Worm (Caenorhabditis elegans) whole organism, young adult: ENCODE measurements around the gene gst-18.

Source experiments
- B0261.1 ChIP-seq: sonication (generic microtip); optimal IDR thresholded peaks from 2 replicates; lab custom pipeline; 2016; ENCODE audit warnings: mild to moderate bottlenecking, missing genetic modification characterization, moderate library complexity, missing compliant biosample characterization
- F33H1.4 ChIP-seq: fragments of 200-800 bp; sonication (Bioruptor generic); IDR thresholded peaks from 2 replicates; pipeline ENCODE4 v1.3.6; 2022; ENCODE audit warnings: missing genetic modification reagents, missing genetic modification characterization, missing compliant biosample characterization
- K11D2.4 ChIP-seq: fragments of 200-800 bp; sonication (Bioruptor generic); IDR thresholded peaks from 2 replicates; pipeline ENCODE4 v1.3.6; 2022; ENCODE audit warnings: missing genetic modification reagents, missing genetic modification characterization, missing compliant biosample characterization
- Y53F4B.3 ChIP-seq: fragments of 200-800 bp; sonication (Bioruptor generic); IDR thresholded peaks from 2 replicates; pipeline ENCODE4 v1.3.6; 2022; ENCODE audit warnings: missing genetic modification reagents, missing genetic modification characterization, missing compliant biosample characterization
- Y67H2A.10 ChIP-seq: fragments of 200-800 bp; sonication (Bioruptor generic); conservative IDR thresholded peaks from 2 replicates; pipeline ENCODE4 v1.3.6; 2022; ENCODE audit warnings: missing genetic modification reagents, missing genetic modification characterization, missing compliant biosample characterization
- Y79H2A.3 ChIP-seq: fragments of 200-800 bp; sonication (Bioruptor generic); conservative IDR thresholded peaks from 2 replicates; pipeline ENCODE4 v1.3.6; 2022; ENCODE audit warnings: missing genetic modification reagents, missing genetic modification characterization, missing compliant biosample characterization
- aptf-3 ChIP-seq: fragments of 200-800 bp; sonication (Bioruptor generic); IDR thresholded peaks from 2 replicates; pipeline ENCODE4 v1.3.6; 2022; ENCODE audit warnings: missing genetic modification characterization, missing compliant biosample characterization
- attf-6 ChIP-seq: fragments of 200-800 bp; sonication (Bioruptor generic); IDR thresholded peaks from 2 replicates; pipeline ENCODE4 v1.3.6; 2022; ENCODE audit warnings: missing genetic modification reagents, missing genetic modification characterization, missing compliant biosample characterization
- bed-1 ChIP-seq: fragments of 200-800 bp; sonication (Bioruptor generic); IDR thresholded peaks from 2 replicates; pipeline ENCODE4 v1.3.6; 2022; ENCODE audit warnings: missing genetic modification reagents, missing genetic modification characterization, missing compliant biosample characterization
- dpl-1 ChIP-seq: fragments of 150-350 bp; optimal IDR thresholded peaks from 2 replicates; lab custom pipeline; 2014; ENCODE audit warnings: missing biosample characterization, missing genetic modification reagents, missing genetic modification characterization
- efl-1 ChIP-seq: fragments of 150-350 bp; optimal IDR thresholded peaks from 2 replicates; lab custom pipeline; 2014; ENCODE audit warnings: missing biosample characterization, missing genetic modification reagents, missing genetic modification characterization
- egl-18 ChIP-seq: fragments of 200-800 bp; sonication (Bioruptor generic); IDR thresholded peaks from 2 replicates; pipeline ENCODE4 v1.3.6; 2022; ENCODE audit warnings: missing genetic modification reagents, missing genetic modification characterization, missing compliant biosample characterization
- egrh-3 ChIP-seq: fragments of 200-800 bp; sonication (Bioruptor generic); IDR thresholded peaks from 2 replicates; pipeline ENCODE4 v1.3.6; 2022; ENCODE audit warnings: missing genetic modification reagents, missing genetic modification characterization, missing compliant biosample characterization
- ekl-4 ChIP-seq: fragments of 200-800 bp; sonication (Bioruptor generic); IDR thresholded peaks from 2 replicates; pipeline ENCODE4 v1.3.6; 2022; ENCODE audit warnings: missing genetic modification reagents, missing genetic modification characterization, missing compliant biosample characterization
- ets-4 ChIP-seq: fragments of 200-800 bp; sonication (Bioruptor generic); optimal IDR thresholded peaks from 2 replicates; lab custom pipeline; 2018; ENCODE audit warnings: mild to moderate bottlenecking, missing genetic modification characterization, missing compliant biosample characterization
- madf-10 ChIP-seq: sonication (generic microtip); optimal IDR thresholded peaks from 2 replicates; lab custom pipeline; 2016; ENCODE audit warnings: mild to moderate bottlenecking, missing genetic modification characterization, missing compliant biosample characterization
- madf-3 ChIP-seq: fragments of 200-800 bp; sonication (Bioruptor generic); IDR thresholded peaks from 2 replicates; pipeline ENCODE4 v1.3.6; 2022; ENCODE audit warnings: missing genetic modification reagents, missing genetic modification characterization, missing compliant biosample characterization
- madf-6 ChIP-seq: fragments of 200-800 bp; sonication (Bioruptor generic); IDR thresholded peaks from 2 replicates; pipeline ENCODE4 v1.3.6; 2022; ENCODE audit warnings: missing genetic modification reagents, missing genetic modification characterization, missing compliant biosample characterization
- madf-8 ChIP-seq: fragments of 200-800 bp; sonication (Bioruptor generic); conservative IDR thresholded peaks from 2 replicates; pipeline ENCODE4 v1.3.6; 2022; ENCODE audit warnings: missing genetic modification reagents, missing genetic modification characterization, missing compliant biosample characterization
- mxl-1 ChIP-seq: sonication (generic microtip); optimal IDR thresholded peaks from 2 replicates; lab custom pipeline; 2016; ENCODE audit warnings: missing genetic modification characterization, missing compliant biosample characterization
- nhr-120 ChIP-seq: fragments of 200-800 bp; sonication (Bioruptor generic); IDR thresholded peaks from 2 replicates; pipeline ENCODE4 v1.3.6; 2022; ENCODE audit warnings: missing genetic modification characterization, missing compliant biosample characterization
- rcor-1 ChIP-seq: fragments of 200-800 bp; sonication (Bioruptor generic); IDR thresholded peaks from 2 replicates; pipeline ENCODE4 v1.3.6; 2022; ENCODE audit warnings: missing genetic modification reagents, missing genetic modification characterization, missing compliant biosample characterization
- rec-8 ChIP-seq, 2 experiments: sonication (generic microtip); optimal IDR thresholded peaks; 2 replicates each; lab custom pipeline; 2016; ENCODE audit warnings: mild to moderate bottlenecking in 2 of 2, missing genetic modification characterization in 2 of 2, missing genetic modification reagents in 2 of 2, missing genotype in 2 of 2, missing biosample characterization in 1 of 2, missing compliant biosample characterization in 1 of 2, moderate library complexity in 1 of 2
- snpc-3.4 ChIP-seq: sonication (generic microtip); optimal IDR thresholded peaks from 2 replicates; lab custom pipeline; 2017; ENCODE audit warnings: missing genetic modification characterization, mild to moderate bottlenecking, missing compliant biosample characterization, antibody characterized with exemption, moderate library complexity, missing genotype, missing genetic modification reagents
- somi-1 ChIP-seq: fragments of 200-800 bp; sonication (Bioruptor generic); optimal IDR thresholded peaks from 2 replicates; lab custom pipeline; 2018; ENCODE audit warnings: mild to moderate bottlenecking, missing genetic modification characterization, missing compliant biosample characterization
- tbp1 ChIP-seq: fragments of 200-800 bp; sonication (Bioruptor generic); optimal IDR thresholded peaks from 2 replicates; lab custom pipeline; 2018; ENCODE audit warnings: mild to moderate bottlenecking, missing genetic modification characterization, missing compliant biosample characterization
- unc-62 ChIP-seq: fragments of 150-350 bp; optimal IDR thresholded peaks from 2 replicates; lab custom pipeline; 2014; ENCODE audit warnings: missing biosample characterization, missing genetic modification reagents, missing genetic modification characterization
- ztf-22 ChIP-seq: fragments of 200-800 bp; sonication (Bioruptor generic); optimal IDR thresholded peaks from 2 replicates; lab custom pipeline; 2018; ENCODE audit warnings: mild to moderate bottlenecking, missing genetic modification characterization, moderate library complexity, missing compliant biosample characterization
- ztf-25 ChIP-seq: fragments of 200-800 bp; sonication (Bioruptor generic); IDR thresholded peaks from 2 replicates; pipeline ENCODE4 v1.3.6; 2022; ENCODE audit warnings: missing genetic modification reagents, missing genetic modification characterization, missing compliant biosample characterization
- ztf-6 ChIP-seq: fragments of 200-800 bp; sonication (Bioruptor generic); IDR thresholded peaks from 2 replicates; pipeline ENCODE4 v1.3.6; 2022; ENCODE audit warnings: missing genetic modification reagents, missing genetic modification characterization, missing compliant biosample characterization

Gene gst-18

DNA sequence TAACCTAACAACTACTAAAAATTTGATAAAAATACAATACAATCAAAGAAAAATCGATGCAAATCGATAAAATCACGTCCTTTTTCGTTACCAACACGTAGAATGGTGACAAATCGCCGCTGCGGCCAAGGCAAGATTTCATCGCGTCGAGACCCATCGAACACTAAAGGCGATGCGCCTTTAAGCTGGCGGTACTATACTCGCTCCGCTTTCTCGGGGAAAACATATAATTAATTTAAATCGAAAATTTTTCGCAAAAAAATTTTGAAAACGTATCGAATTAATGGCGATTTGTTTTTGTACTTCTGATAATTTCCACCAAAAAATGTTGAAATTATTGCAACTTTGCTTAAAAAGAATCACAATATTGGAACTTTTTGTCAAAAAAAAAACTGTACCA is 8.5 kb downstream of the gst-18 start:
- TF ChIP-seq madf-8 (0 out of 2 replicates have a peak, but pooled peaks have one; percentile 13), madf-6 (peak; percentile 67), F33H1.4 (GFP tag; lab: Robert Waterston, UW) (peak; percentile 71)
- TF ChIP-seq, all 124 proteins: peak for 3; not testable (repeated sequence) for 121

DNA sequence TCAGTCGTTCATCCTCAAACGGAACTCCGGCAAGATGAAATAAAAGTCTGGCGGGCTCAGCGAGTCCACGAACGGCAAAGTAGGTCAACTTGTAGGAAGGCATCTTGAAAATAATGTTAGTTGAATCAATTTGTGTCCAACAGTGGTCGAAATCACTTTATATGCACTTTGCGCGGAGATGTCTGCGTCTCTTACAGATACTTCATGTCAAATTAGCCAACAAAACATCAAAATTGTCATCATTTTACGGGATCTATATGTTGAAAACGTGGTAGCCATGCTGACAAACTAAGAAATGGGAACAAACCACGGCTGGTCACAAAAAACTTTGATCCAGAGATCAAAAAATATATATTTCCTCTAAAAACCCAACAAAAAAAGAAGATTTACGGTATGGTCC is 12.9 kb downstream of the gst-18 start, which contains the start of gene gst-12:
gst-12 (minus strand) TSS at position 254 of the 400 bp plus-strand sequence.
- TF ChIP-seq Y53F4B.3 (no peak), bed-1 (no peak), madf-6 (no peak)
- TF ChIP-seq, all 124 proteins: peak for 0

DNA sequence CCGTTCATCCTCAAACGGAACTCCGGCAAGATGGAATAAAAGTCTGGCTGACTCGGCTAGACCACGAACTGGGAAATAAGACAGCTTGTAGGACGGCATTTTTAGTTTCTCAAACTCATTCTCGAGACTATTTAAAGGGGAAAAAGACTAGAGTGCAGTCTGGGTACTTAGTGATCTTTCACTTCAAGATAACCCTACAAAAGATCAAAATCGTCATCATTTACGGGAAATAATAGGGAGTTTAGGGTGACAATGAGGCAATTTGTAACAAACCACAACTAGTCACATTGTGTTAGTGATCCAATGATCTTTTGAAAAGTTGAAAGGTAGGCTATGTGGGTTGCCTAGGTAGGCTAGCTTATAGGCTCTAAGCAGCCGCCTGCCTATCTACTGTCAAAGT is 14.7 kb downstream of the gst-18 start, which contains the start of gene gst-14:
gst-14 (minus strand) TSS at position 101 of the 400 bp plus-strand sequence.
- TF ChIP-seq egl-18 (GFP tag; lab: Robert Waterston, UW), result no peak
- no peak for TF ChIP-seq mxl-1 (tag; lab: Kevin White, UChicago)
- no peak for TF ChIP-seq K11D2.4 (GFP tag; lab: Robert Waterston, UW)
- no peak for TF ChIP-seq tbp1
- TF ChIP-seq aptf-3, result no peak
- no peak for TF ChIP-seq Y79H2A.3 (GFP tag; lab: Robert Waterston, UW)

DNA sequence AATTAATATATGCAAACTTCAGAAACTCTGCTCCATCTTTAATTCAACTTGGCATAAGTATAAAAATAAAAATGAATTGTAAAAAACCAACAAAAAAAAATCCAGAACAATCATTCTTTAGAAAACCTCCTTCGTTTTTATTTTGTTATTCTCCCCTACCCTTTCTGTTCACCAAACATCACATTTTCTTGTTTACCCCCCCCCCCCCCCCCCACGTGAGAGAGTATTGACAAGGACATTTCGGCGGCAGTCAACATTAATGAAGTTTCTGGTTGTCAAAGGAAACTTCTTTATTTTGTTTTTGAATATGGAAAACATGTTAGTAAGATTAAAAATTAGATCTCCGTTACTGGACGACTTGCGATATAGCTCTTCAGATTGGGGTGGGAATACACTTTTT is 16.2 kb downstream of the gst-18 start:
- TF ChIP-seq egrh-3 (GFP tag; lab: Robert Waterston, UW), result 0 out of 2 replicates have a peak, but pooled peaks have one; percentile 33
- no peak for TF ChIP-seq ztf-22 (GFP tag; lab: Kevin White, UChicago)

DNA sequence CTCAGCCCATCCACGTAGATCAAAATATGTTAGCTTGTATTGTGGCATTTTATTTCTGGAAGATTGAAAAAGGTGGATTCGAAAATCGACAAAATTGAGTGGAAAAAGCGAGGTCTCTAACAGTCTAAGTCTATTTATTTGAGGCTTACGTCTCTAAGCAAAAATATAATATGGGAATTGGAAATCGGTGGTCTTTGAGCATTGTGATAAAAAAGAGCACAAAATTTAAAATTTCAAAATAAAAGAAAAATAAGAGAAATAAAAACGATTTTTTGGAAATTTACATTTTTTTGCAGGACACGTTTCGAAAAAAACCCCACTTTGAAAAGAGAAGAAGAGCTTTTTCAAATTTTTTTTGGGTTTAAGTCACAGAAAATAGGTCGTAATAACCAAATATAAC is 17.6 kb downstream of the gst-18 start, which contains the start of gene gst-15:
gst-15 (minus strand) TSS at position 101 of the 400 bp plus-strand sequence.
- TF ChIP-seq ets-4 (GFP tag; lab: Kevin White, UChicago) (no peak), unc-62 (GFP tag; lab: Kevin White, UChicago) (no peak)
- TF ChIP-seq, all 124 proteins: peak for 0

- TF ChIP-seq attf-6 (GFP tag; lab: Robert Waterston, UW) (no peak), efl-1 (no peak), ekl-4 (GFP tag; lab: Robert Waterston, UW) (no peak), bed-1 (no peak), Y79H2A.3 (GFP tag; lab: Robert Waterston, UW) (no peak), ztf-25 (GFP tag; lab: Robert Waterston, UW) (no peak), madf-3 (GFP tag; lab: Robert Waterston, UW) (no peak), madf-10 (no peak), B0261.1 (tag; lab: Kevin White, UChicago) (no peak), snpc-3.4 (tag; lab: Kevin White, UChicago) (no peak), ztf-6 (GFP tag; lab: Robert Waterston, UW) (no peak), dpl-1 (GFP tag; lab: Kevin White, UChicago) (no peak), rec-8 (tag; optimal IDR thresholded peaks at IDR 0.05; lab: Kevin White, UChicago) (no peak), nhr-120 (GFP tag; lab: Robert Waterston, UW) (no peak), Y67H2A.10 (GFP tag; lab: Robert Waterston, UW) (no peak), somi-1 (GFP tag; lab: Kevin White, UChicago) (no peak), aptf-3 (no peak), madf-8 (no peak), rcor-1 (no peak)
These were observed 19.5 kb downstream of the gst-18 start, which contains the start of gene gst-24 for ce11 chrII:13611186-13611585. Gene gst-24, minus strand, starts transcription at chrII:13611366.
